Worm (Caenorhabditis elegans): ENCODE measurements around the gene cri-2.

cri-2 gene

DNA sequence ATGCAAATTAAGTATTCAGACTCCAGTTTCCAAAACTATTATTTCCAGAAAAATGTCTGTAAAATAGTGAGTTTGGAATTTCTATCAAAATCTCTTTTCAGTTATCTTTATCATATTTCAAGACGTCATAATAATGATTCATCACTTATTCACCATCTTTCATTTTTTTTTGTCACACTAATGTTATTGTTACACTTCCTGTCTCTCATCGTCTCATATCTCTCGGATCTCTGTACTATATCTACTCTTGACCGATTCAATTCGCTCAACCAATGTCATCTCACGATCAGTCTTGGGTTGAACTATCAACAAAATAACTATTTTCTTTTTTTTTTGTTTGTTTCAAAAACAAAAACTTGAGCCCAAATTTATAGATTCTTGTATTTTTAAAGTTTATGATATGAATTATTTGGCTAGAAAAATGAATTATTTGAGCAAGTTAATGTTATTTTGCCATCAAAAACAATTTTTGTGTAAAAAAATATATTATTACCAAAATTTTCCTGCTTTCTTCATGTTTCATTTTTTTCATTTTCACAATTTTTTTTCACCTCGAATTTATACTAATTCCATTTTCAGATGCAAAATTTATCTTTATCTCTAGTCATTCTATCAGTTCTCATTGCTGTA, at the start of gene cri-2:
Gene cri-2 (plus strand): TSS at position 580 of the 630 bp plus-strand sequence.
- no peak for TF ChIP-seq lim-6 (tag; optimal IDR thresholded peaks at IDR 0.05)
- TF ChIP-seq hlh-8 (tag; optimal IDR thresholded peaks at IDR 0.05), result no peak
- no peak for TF ChIP-seq ceh-6 (GFP tag; optimal IDR thresholded peaks at IDR 0.05)
- TF ChIP-seq ama-1 (optimal IDR thresholded peaks at IDR 0.05), result no peak
- TF ChIP-seq fax-1 (tag; optimal IDR thresholded peaks at IDR 0.05), result no peak
- TF ChIP-seq ceh-30 (tag; optimal IDR thresholded peaks at IDR 0.05), result no peak
- TF ChIP-seq pros-1 (tag; optimal IDR thresholded peaks at IDR 0.05), result no peak

DNA sequence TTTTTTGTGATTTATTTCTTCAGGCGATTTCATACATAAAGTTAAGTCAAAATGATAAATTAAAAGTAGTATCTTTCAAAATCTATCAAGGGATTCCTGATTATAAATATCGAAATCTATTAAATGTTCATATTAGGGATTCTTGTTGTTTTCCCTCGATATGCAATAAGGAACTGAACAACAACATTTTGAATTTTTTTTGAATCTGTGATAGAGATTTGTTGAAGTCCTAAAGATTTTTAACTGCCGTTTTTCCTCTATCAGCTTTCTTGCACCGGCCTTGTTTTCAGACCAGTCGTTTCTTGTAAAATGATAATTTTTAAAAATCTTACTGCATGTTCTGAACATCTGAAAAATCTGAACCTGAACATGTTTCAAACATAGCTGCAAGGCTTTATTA, 45.9 kb upstream of the cri-2 start:
- no peak for TF ChIP-seq lin-11 (tag; optimal IDR thresholded peaks at IDR 0.05)
- no peak for TF ChIP-seq ceh-9 (tag; optimal IDR thresholded peaks at IDR 0.05)
- TF ChIP-seq C08G9.2 (tag; optimal IDR thresholded peaks at IDR 0.05), result no peak
- no peak for TF ChIP-seq pax-1 (tag; optimal IDR thresholded peaks at IDR 0.05)
- no peak for TF ChIP-seq F13H6.1 (tag; optimal IDR thresholded peaks at IDR 0.05)
- no peak for TF ChIP-seq pat-9 (tag; optimal IDR thresholded peaks at IDR 0.05)
- TF ChIP-seq fax-1 (tag; optimal IDR thresholded peaks at IDR 0.05), result no peak

DNA sequence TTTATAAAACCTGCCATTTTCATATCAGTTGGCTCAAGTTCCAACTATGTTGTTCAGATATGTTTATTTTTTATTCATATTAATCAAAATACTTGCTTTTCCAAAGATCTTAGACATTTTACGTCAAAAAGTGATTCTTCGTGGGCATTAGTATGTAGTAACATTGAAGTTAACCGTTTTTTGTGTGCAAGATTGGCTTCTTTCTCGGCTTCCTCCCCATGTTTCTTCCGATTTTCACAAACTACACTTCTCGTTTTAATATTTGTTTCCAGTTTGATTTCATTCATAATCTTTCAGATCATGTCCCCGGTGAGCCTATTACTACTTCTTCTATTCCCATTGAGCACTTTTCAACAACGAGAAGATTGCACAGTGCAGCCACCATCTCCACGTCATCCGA, 44.2 kb upstream of the cri-2 start, which contains the start of gene sul-2:
Gene sul-2 (plus strand): TSS at position 301 of the 400 bp plus-strand sequence.
- TF ChIP-seq ttx-3 (tag; optimal IDR thresholded peaks at IDR 0.05) (no peak), ceh-2 (tag; optimal IDR thresholded peaks at IDR 0.05) (no peak), fkh-6 (tag; optimal IDR thresholded peaks at IDR 0.05) (no peak), ceh-24 (tag; optimal IDR thresholded peaks at IDR 0.05) (no peak), unc-86 (tag; optimal IDR thresholded peaks at IDR 0.05) (no peak), pha-4 (tag; optimal IDR thresholded peaks at IDR 0.05) (no peak), hlh-15 (tag; optimal IDR thresholded peaks at IDR 0.05) (no peak), K02D7.2 (tag; optimal IDR thresholded peaks at IDR 0.05) (no peak), odd-2 (tag; optimal IDR thresholded peaks at IDR 0.05) (no peak), ets-4 (tag; optimal IDR thresholded peaks at IDR 0.05) (no peak), nhr-11 (tag; optimal IDR thresholded peaks at IDR 0.05) (no peak), hlh-8 (tag; optimal IDR thresholded peaks at IDR 0.05) (no peak), sox-2 (GFP tag; IDR thresholded peaks at IDR 0.05) (no peak), unc-3 (GFP tag; conservative IDR thresholded peaks at IDR 0.05) (no peak), unc-3 (tag; optimal IDR thresholded peaks at IDR 0.05) (no peak), Y22D7AL.16 (tag; optimal IDR thresholded peaks at IDR 0.05) (no peak), pros-1 (tag; optimal IDR thresholded peaks at IDR 0.05) (no peak), nfya-1 (tag; optimal IDR thresholded peaks at IDR 0.05) (no peak)

DNA sequence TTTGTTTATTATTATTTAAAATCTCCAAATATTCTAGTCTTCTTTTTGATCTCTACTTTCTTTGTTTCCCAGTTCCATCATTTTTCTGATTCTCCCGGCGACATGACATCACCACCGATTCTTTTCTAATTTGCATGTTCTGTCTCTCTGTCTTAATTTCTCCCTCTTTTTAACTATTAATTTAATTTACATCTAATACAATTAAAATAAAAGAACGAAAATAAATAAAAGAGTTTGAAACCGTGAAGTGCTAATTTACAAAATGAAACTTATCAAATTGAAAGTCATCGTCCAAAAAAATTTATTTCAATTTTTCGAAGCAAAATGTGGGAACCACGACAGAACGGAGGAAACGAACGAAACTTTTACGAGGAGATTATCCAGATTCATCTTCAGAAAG, 42.0 kb upstream of the cri-2 start, which contains the start of gene F20D6.6:
Gene F20D6.6 (plus strand): TSS at position 301 of the 400 bp plus-strand sequence.
- no peak for TF ChIP-seq tbx-7 (tag; optimal IDR thresholded peaks at IDR 0.05)
- no peak for TF ChIP-seq ceh-19 (GFP tag; optimal IDR thresholded peaks at IDR 0.05)
- TF ChIP-seq fax-1 (tag; optimal IDR thresholded peaks at IDR 0.05), result no peak
- no peak for TF ChIP-seq lin-11 (tag; optimal IDR thresholded peaks at IDR 0.05)
- no peak for TF ChIP-seq eyg-1 (tag; optimal IDR thresholded peaks at IDR 0.05)
- TF ChIP-seq npax-4 (tag; optimal IDR thresholded peaks at IDR 0.05), result no peak
- TF ChIP-seq unc-3 (GFP tag; conservative IDR thresholded peaks at IDR 0.05), result no peak
- TF ChIP-seq unc-3 (tag; optimal IDR thresholded peaks at IDR 0.05), result no peak
- no peak for TF ChIP-seq pag-3 (tag; optimal IDR thresholded peaks at IDR 0.05; ENCODE audit: borderline replicate concordance)
- TF ChIP-seq K02D7.2 (tag; optimal IDR thresholded peaks at IDR 0.05), result no peak

DNA sequence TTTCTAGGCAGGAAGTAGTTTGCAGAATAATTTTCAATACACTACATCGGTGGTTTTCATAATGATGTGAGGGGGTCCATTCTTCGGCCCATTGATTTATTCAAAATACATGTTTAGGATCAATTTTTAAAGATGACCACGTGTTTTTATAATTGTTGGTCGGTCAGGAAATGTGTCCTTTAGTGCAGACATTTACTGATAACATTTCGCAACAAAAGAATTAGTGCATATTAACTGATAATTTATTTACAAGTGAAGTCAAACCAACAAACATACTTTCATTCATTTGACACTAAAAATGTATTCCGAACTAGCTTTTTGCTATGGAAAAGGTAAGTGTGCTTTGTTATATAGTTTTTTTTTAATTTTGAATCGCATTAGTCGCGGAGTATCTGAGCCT, 39.9 kb upstream of the cri-2 start, which contains the start of gene F20D6.5:
Gene F20D6.5 (plus strand): TSS at position 259 of the 400 bp plus-strand sequence.
- TF ChIP-seq ceh-22 (tag; optimal IDR thresholded peaks at IDR 0.05) (no peak), elt-2 (tag; optimal IDR thresholded peaks at IDR 0.05) (peak; percentile 28)
